Worm (Caenorhabditis elegans) whole organism, young adult: ENCODE data around the gene ugt-36.

Source experiments
- F37B4.10 ChIP-seq: fragments of 200-800 bp; sonication (Bioruptor generic); IDR thresholded peaks from 2 replicates; pipeline ENCODE4 v1.3.6; 2022; ENCODE audit warnings: missing genetic modification characterization, missing compliant biosample characterization
- Y53F4B.3 ChIP-seq: fragments of 200-800 bp; sonication (Bioruptor generic); IDR thresholded peaks from 2 replicates; pipeline ENCODE4 v1.3.6; 2022; ENCODE audit warnings: missing genetic modification reagents, missing genetic modification characterization, missing compliant biosample characterization
- ama-1 ChIP-seq, 3 experiments: fragments of 150-350 bp in 1 of 3; sonication (generic microtip) in 2 of 3; optimal IDR thresholded peaks; 2 replicates each; lab custom pipeline; 2014 to 2018; ENCODE audit warnings: missing biosample characterization in 2 of 3, missing genetic modification characterization in 2 of 3, missing genetic modification reagents in 2 of 3
- ceh-58 ChIP-seq: fragments of 200-800 bp; sonication (Bioruptor generic); IDR thresholded peaks from 2 replicates; pipeline ENCODE4 v1.3.6; 2022; ENCODE audit warnings: missing genetic modification characterization, missing compliant biosample characterization
- hmg-20 ChIP-seq: fragments of 200-800 bp; sonication (Bioruptor generic); IDR thresholded peaks from 2 replicates; pipeline ENCODE4 v1.3.6; 2022; ENCODE audit warnings: missing genetic modification reagents, missing genetic modification characterization, missing compliant biosample characterization
- mes-4 ChIP-seq: sonication (generic microtip); optimal IDR thresholded peaks from 2 replicates; lab custom pipeline; 2016; ENCODE audit warnings: missing genotype, missing genetic modification characterization, missing compliant biosample characterization
- pha-4 ChIP-seq: fragments of 150-350 bp; sonication (generic microtip); optimal IDR thresholded peaks from 2 replicates; lab custom pipeline; 2014; ENCODE audit warnings: missing biosample characterization, missing genetic modification reagents, missing genetic modification characterization
- sea-2 ChIP-seq: fragments of 200-800 bp; sonication (Bioruptor generic); IDR thresholded peaks from 2 replicates; pipeline ENCODE4 v1.3.6; 2022; ENCODE audit warnings: missing genetic modification characterization, missing compliant biosample characterization
- unc-62 ChIP-seq: fragments of 150-350 bp; optimal IDR thresholded peaks from 2 replicates; lab custom pipeline; 2014; ENCODE audit warnings: missing biosample characterization, missing genetic modification reagents, missing genetic modification characterization
- ztf-18 ChIP-seq: sonication (generic microtip); optimal IDR thresholded peaks from 2 replicates; lab custom pipeline; 2016; ENCODE audit warnings: missing genotype, mild to moderate bottlenecking, missing genetic modification characterization, missing compliant biosample characterization

DNA sequence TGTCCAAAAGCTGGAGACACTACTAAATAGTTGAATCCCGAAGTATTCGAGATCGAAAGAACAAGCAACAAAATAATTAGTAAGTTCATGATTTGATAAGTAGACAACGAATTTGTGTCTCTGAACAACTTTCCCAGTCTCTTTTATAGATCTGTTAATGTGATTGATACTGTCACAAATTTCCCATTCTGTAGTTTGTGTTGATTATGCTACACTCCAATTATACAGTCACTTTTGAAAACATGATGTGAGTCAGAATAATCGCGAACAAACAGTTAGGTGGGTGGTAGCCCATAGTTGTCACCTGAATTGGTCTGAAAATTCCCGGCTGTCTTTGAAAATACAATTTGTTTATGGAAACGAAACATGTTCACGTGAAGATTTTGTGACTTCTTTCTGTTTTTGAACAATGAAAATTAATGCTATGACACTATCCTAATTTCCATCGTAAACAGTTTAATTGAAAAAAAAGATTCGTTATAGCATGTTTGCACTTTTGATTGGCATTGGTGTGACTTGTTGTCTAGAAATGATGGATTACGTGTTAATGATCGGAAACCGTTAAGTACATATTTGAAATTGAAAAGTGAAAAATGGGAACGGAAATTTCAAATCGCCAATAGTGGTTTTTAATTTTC, 3.2 kb upstream of the ugt-36 start, which contains the start of gene ugt-41:
- no peak for TF ChIP-seq mes-4 (tag; lab: Kevin White, UChicago)
- TF ChIP-seq F37B4.10 (GFP tag; lab: Robert Waterston, UW): no peak
- no peak for TF ChIP-seq sea-2 (GFP tag; lab: Robert Waterston, UW)
- no peak for TF ChIP-seq ceh-58 (GFP tag; lab: Robert Waterston, UW)
- TF ChIP-seq hmg-20 (GFP tag; lab: Robert Waterston, UW): no peak
- no peak for TF ChIP-seq ama-1 (optimal IDR thresholded peaks at IDR 0.05; lab: Kevin White, UChicago)
- TF ChIP-seq ama-1 (GFP tag; optimal IDR thresholded peaks at IDR 0.05; lab: Kevin White, UChicago): no peak
- TF ChIP-seq ztf-18 (tag; lab: Kevin White, UChicago): no peak
- no peak for TF ChIP-seq Y53F4B.3 (GFP tag; lab: Robert Waterston, UW)
- no peak for TF ChIP-seq pha-4 (tag; lab: Kevin White, UChicago)
- TF ChIP-seq unc-62 (GFP tag; lab: Kevin White, UChicago): peak; percentile 85
